Worm (Caenorhabditis elegans) whole organism, midembryonic: ENCODE measurements around the gene fbxc-24.

Experiments used
- T22C8.4 ChIP-seq: fragments of 200-800 bp; sonication (Bioruptor generic); IDR thresholded peaks from 2 replicates; pipeline ENCODE4 v1.3.6; 2022; ENCODE audit warnings: missing genetic modification characterization, missing compliant biosample characterization
- cog-1 ChIP-seq: sonication (generic microtip); optimal IDR thresholded peaks from 2 replicates; lab custom pipeline; 2016; ENCODE audit warnings: missing genetic modification characterization, missing compliant biosample characterization
- flt-1 ChIP-seq: fragments of 200-800 bp; sonication (Bioruptor generic); IDR thresholded peaks from 2 replicates; pipeline ENCODE4 v1.3.6; 2022; ENCODE audit warnings: missing genetic modification characterization, missing compliant biosample characterization
- klf-2 ChIP-seq: fragments of 200-800 bp; sonication (Bioruptor generic); conservative IDR thresholded peaks from 2 replicates; pipeline ENCODE4 v1.3.6; 2022; ENCODE audit warnings: missing genetic modification reagents, missing genetic modification characterization, missing compliant biosample characterization
- med-1 ChIP-seq: sonication (generic microtip); optimal IDR thresholded peaks from 2 replicates; lab custom pipeline; 2017; ENCODE audit warnings: missing genetic modification characterization, mild to moderate bottlenecking, missing compliant biosample characterization, antibody characterized with exemption, missing genetic modification reagents; ENCODE audit not compliant: insufficient read depth
- ref-1 ChIP-seq: fragments of 200-800 bp; sonication (Bioruptor generic); conservative IDR thresholded peaks from 2 replicates; pipeline ENCODE4 v1.3.6; 2022; ENCODE audit warnings: missing genetic modification reagents, missing genetic modification characterization, missing compliant biosample characterization
- tab-1 ChIP-seq: fragments of 200-800 bp; sonication (Bioruptor generic); IDR thresholded peaks from 2 replicates; pipeline ENCODE4 v1.3.6; 2022; ENCODE audit warnings: missing genetic modification characterization, missing compliant biosample characterization
- ztf-23 ChIP-seq: fragments of 200-800 bp; sonication (Bioruptor generic); IDR thresholded peaks from 2 replicates; pipeline ENCODE4 v1.3.6; 2022; ENCODE audit warnings: missing genetic modification reagents, missing genetic modification characterization, missing compliant biosample characterization
- ztf-29 ChIP-seq: fragments of 200-800 bp; sonication (Bioruptor generic); IDR thresholded peaks from 2 replicates; pipeline ENCODE4 v1.3.6; 2022; ENCODE audit warnings: missing genetic modification reagents, missing genetic modification characterization, missing compliant biosample characterization

ce11 chrII:938549-938948 is 29.1 kb upstream of the fbxc-24 start, which contains the start of gene R07C3.3:
- TF ChIP-seq cog-1 (tag; lab: Kevin White, UChicago) (no peak), med-1 (GFP tag; lab: Kevin White, UChicago) (no peak), klf-2 (GFP tag; lab: Robert Waterston, UW) (no peak), ztf-23 (GFP tag; lab: Robert Waterston, UW) (no peak), T22C8.4 (GFP tag; lab: Robert Waterston, UW) (no peak), ref-1 (GFP tag; lab: Robert Waterston, UW) (no peak), flt-1 (no peak), tab-1 (GFP tag; lab: Robert Waterston, UW) (no peak), ztf-29 (no peak)
